Fruit fly (Drosophila melanogaster) ovary, adult (tissue): ENCODE results near the gene Ank2.

Source experiments
- CG17801 ChIP-seq: fragments of 200-800 bp; optimal IDR thresholded peaks from 2 replicates; lab custom pipeline; 2019; ENCODE audit warnings: missing biosample characterization, mild to moderate bottlenecking, missing genetic modification characterization, moderate library complexity; ENCODE audit not compliant: partially characterized antibody

The Ank2 gene

dm6 chr3L:7714301-7714946 lies 3.8 kb downstream of the Ank2 start:
- no peak for TF ChIP-seq CG17801 (GFP tag; lab: Kevin White, UChicago)

- no peak for TF ChIP-seq CG17801 (GFP tag; lab: Kevin White, UChicago)
Measured at dm6 chr3L:7713378-7713777, 4.8 kb downstream of the Ank2 start.

dm6 chr3L:7695554-7695953 lies 22.6 kb downstream of the Ank2 start, which contains the start of gene CG44195:
TSS of gene CG44195 (minus strand) at chr3L:7695654.
- no peak for TF ChIP-seq CG17801 (GFP tag; lab: Kevin White, UChicago)

- no peak for TF ChIP-seq CG17801 (GFP tag; lab: Kevin White, UChicago)
Measured at dm6 chr3L:7654048-7654961, 63.9 kb downstream of the Ank2 start, which contains the start of gene CG7492. TSS of gene CG7492 (minus strand) at chr3L:7654752.

- TF ChIP-seq CG17801 (GFP tag; lab: Kevin White, UChicago), result no peak
Measured at dm6 chr3L:7650968-7651367, 67.2 kb downstream of the Ank2 start, which contains the start of gene PGRP-SD. TSS of gene PGRP-SD (plus strand) at chr3L:7651180.

dm6 chr3L:7650248-7650647 lies 67.9 kb downstream of the Ank2 start, which contains the start of gene CG32373:
TSS of gene CG32373 (plus strand) at chr3L:7650548.
- no peak for TF ChIP-seq CG17801 (GFP tag; lab: Kevin White, UChicago)

- TF ChIP-seq CG17801 (GFP tag; lab: Kevin White, UChicago), result no peak
Measured at dm6 chr3L:7643562-7643961, 74.6 kb downstream of the Ank2 start.

dm6 chr3L:7641467-7641866 lies 76.7 kb downstream of the Ank2 start, which contains the start of gene CG7506:
TSS of gene CG7506 (minus strand) at chr3L:7641648.
- TF ChIP-seq CG17801 (GFP tag; lab: Kevin White, UChicago), result peak; percentile 21

dm6 chr3L:7640297-7640696 lies 77.9 kb downstream of the Ank2 start, which contains the start of gene Urm1:
TSS of gene Urm1 (minus strand) at chr3L:7640446.
- TF ChIP-seq CG17801 (GFP tag; lab: Kevin White, UChicago), result no peak

dm6 chr3L:7639533-7639932 lies 78.7 kb downstream of the Ank2 start:
- TF ChIP-seq CG17801 (GFP tag; lab: Kevin White, UChicago), result no peak

- no peak for TF ChIP-seq CG17801 (GFP tag; lab: Kevin White, UChicago)
Measured at dm6 chr3L:7634743-7635469, 83.3 kb downstream of the Ank2 start.

- no peak for TF ChIP-seq CG17801 (GFP tag; lab: Kevin White, UChicago)
Measured at dm6 chr3L:7633619-7634018, 84.6 kb downstream of the Ank2 start.

- TF ChIP-seq CG17801 (GFP tag; lab: Kevin White, UChicago), result no peak
Measured at dm6 chr3L:7632540-7633263, 85.5 kb downstream of the Ank2 start.

dm6 chr3L:7630047-7630446 lies 88.1 kb downstream of the Ank2 start:
- TF ChIP-seq CG17801 (GFP tag; lab: Kevin White, UChicago), result no peak
